Worm (Caenorhabditis elegans): ENCODE results near the gene F47B10.8.

- no peak for TF ChIP-seq nhr-42 (GFP tag; IDR thresholded peaks at IDR 0.05)
- TF ChIP-seq snpc-4 (tag; optimal IDR thresholded peaks at IDR 0.05): no peak
- no peak for TF ChIP-seq mdt-29 (GFP tag; IDR thresholded peaks at IDR 0.05)
- TF ChIP-seq sdz-12 (GFP tag; optimal IDR thresholded peaks at IDR 0.05): no peak
- TF ChIP-seq mxl-3 (GFP tag; optimal IDR thresholded peaks at IDR 0.05): no peak
- TF ChIP-seq lin-15B (tag; optimal IDR thresholded peaks at IDR 0.05): no peak
- no peak for TF ChIP-seq fkh-10 (GFP tag; optimal IDR thresholded peaks at IDR 0.05)
- no peak for TF ChIP-seq zag-1 (tag; optimal IDR thresholded peaks at IDR 0.05)
- TF ChIP-seq fos-1 (tag; optimal IDR thresholded peaks at IDR 0.05): no peak
- TF ChIP-seq unc-39 (tag; optimal IDR thresholded peaks at IDR 0.05): no peak
- TF ChIP-seq F10B5.3 (tag; optimal IDR thresholded peaks at IDR 0.05): no peak
- no peak for TF ChIP-seq lsy-2 (tag; optimal IDR thresholded peaks at IDR 0.05)
These were observed 4.0 kb upstream of the F47B10.8 start for ce11 chrX:10914421-10915277.

All from whole organism, L4 larva.